Worm (Caenorhabditis elegans) whole organism, young adult: ENCODE results near the gene F09E10.5.

ENCODE experiments used
- ama-1 ChIP-seq, 3 experiments: fragments of 150-350 bp in 1 of 3; sonication (generic microtip) in 2 of 3; optimal IDR thresholded peaks; 2 replicates each; lab custom pipeline; 2014 to 2018; ENCODE audit warnings: missing biosample characterization in 2 of 3, missing genetic modification characterization in 2 of 3, missing genetic modification reagents in 2 of 3
- ceh-27 ChIP-seq: fragments of 200-800 bp; sonication (Bioruptor generic); optimal IDR thresholded peaks from 2 replicates; lab custom pipeline; 2018; ENCODE audit warnings: mild to moderate bottlenecking, missing genetic modification characterization, moderate library complexity, missing compliant biosample characterization
- efl-1 ChIP-seq: fragments of 150-350 bp; optimal IDR thresholded peaks from 2 replicates; lab custom pipeline; 2014; ENCODE audit warnings: missing biosample characterization, missing genetic modification reagents, missing genetic modification characterization
- lsy-27 ChIP-seq: sonication (generic microtip); optimal IDR thresholded peaks from 2 replicates; lab custom pipeline; 2017; ENCODE audit warnings: missing genetic modification characterization, mild to moderate bottlenecking, missing compliant biosample characterization, antibody characterized with exemption, missing genotype, borderline replicate concordance; ENCODE audit not compliant: insufficient read depth
- sea-2 ChIP-seq: fragments of 200-800 bp; sonication (Bioruptor generic); IDR thresholded peaks from 2 replicates; pipeline ENCODE4 v1.3.6; 2022; ENCODE audit warnings: missing genetic modification characterization, missing compliant biosample characterization

- TF ChIP-seq ceh-27 (GFP tag; lab: Kevin White, UChicago) (no peak), sea-2 (GFP tag; lab: Robert Waterston, UW) (no peak), efl-1 (GFP tag; lab: Kevin White, UChicago) (no peak), lsy-27 (tag; lab: Kevin White, UChicago) (no peak), ama-1 (optimal IDR thresholded peaks at IDR 0.05; lab: Kevin White, UChicago) (no peak), ama-1 (GFP tag; optimal IDR thresholded peaks at IDR 0.05; lab: Kevin White, UChicago) (no peak)
Observed at ce11 chrX:1478569-1478968, 15.6 kb downstream of the F09E10.5 start.
